Worm (Caenorhabditis elegans) whole organism, midembryonic: ENCODE results near the gene latd-1.

Experiments used
- T22C8.4 ChIP-seq: fragments of 200-800 bp; sonication (Bioruptor generic); IDR thresholded peaks from 2 replicates; pipeline ENCODE4 v1.3.6; 2022; ENCODE audit warnings: missing genetic modification characterization, missing compliant biosample characterization
- flt-1 ChIP-seq: fragments of 200-800 bp; sonication (Bioruptor generic); IDR thresholded peaks from 2 replicates; pipeline ENCODE4 v1.3.6; 2022; ENCODE audit warnings: missing genetic modification characterization, missing compliant biosample characterization
- klf-2 ChIP-seq: fragments of 200-800 bp; sonication (Bioruptor generic); conservative IDR thresholded peaks from 2 replicates; pipeline ENCODE4 v1.3.6; 2022; ENCODE audit warnings: missing genetic modification reagents, missing genetic modification characterization, missing compliant biosample characterization
- med-1 ChIP-seq: sonication (generic microtip); optimal IDR thresholded peaks from 2 replicates; lab custom pipeline; 2017; ENCODE audit warnings: missing genetic modification characterization, mild to moderate bottlenecking, missing compliant biosample characterization, antibody characterized with exemption, missing genetic modification reagents; ENCODE audit not compliant: insufficient read depth
- ref-1 ChIP-seq: fragments of 200-800 bp; sonication (Bioruptor generic); conservative IDR thresholded peaks from 2 replicates; pipeline ENCODE4 v1.3.6; 2022; ENCODE audit warnings: missing genetic modification reagents, missing genetic modification characterization, missing compliant biosample characterization
- tab-1 ChIP-seq: fragments of 200-800 bp; sonication (Bioruptor generic); IDR thresholded peaks from 2 replicates; pipeline ENCODE4 v1.3.6; 2022; ENCODE audit warnings: missing genetic modification characterization, missing compliant biosample characterization
- ztf-23 ChIP-seq: fragments of 200-800 bp; sonication (Bioruptor generic); IDR thresholded peaks from 2 replicates; pipeline ENCODE4 v1.3.6; 2022; ENCODE audit warnings: missing genetic modification reagents, missing genetic modification characterization, missing compliant biosample characterization
- ztf-29 ChIP-seq: fragments of 200-800 bp; sonication (Bioruptor generic); IDR thresholded peaks from 2 replicates; pipeline ENCODE4 v1.3.6; 2022; ENCODE audit warnings: missing genetic modification reagents, missing genetic modification characterization, missing compliant biosample characterization

- TF ChIP-seq T22C8.4 (GFP tag; lab: Robert Waterston, UW) (no peak), tab-1 (GFP tag; lab: Robert Waterston, UW) (no peak), ref-1 (GFP tag; lab: Robert Waterston, UW) (no peak), flt-1 (GFP tag; lab: Robert Waterston, UW) (no peak), ztf-23 (GFP tag; lab: Robert Waterston, UW) (no peak), ztf-29 (GFP tag; lab: Robert Waterston, UW) (no peak), klf-2 (GFP tag; lab: Robert Waterston, UW) (no peak), med-1 (GFP tag; lab: Kevin White, UChicago) (no peak)
Measured at ce11 chrX:7944999-7945398, 47.4 kb upstream of the latd-1 start, which contains the start of gene tnt-3.
